Worm (Caenorhabditis elegans) whole organism, L4 larva: Measurements from ENCODE around the gene Y39A1A.21.

Experiments used
- F37D6.2 ChIP-seq: sonication (generic microtip); optimal IDR thresholded peaks from 2 replicates; lab custom pipeline; 2016; ENCODE audit warnings: mild to moderate bottlenecking, missing genetic modification characterization, missing compliant biosample characterization
- F44E2.7 ChIP-seq: fragments of 200-800 bp; sonication (Bioruptor generic); IDR thresholded peaks from 2 replicates; pipeline ENCODE4 v2.1.2; 2022; ENCODE audit warnings: missing genetic modification characterization, missing compliant biosample characterization
- F49E8.2 ChIP-seq: sonication (generic microtip); optimal IDR thresholded peaks from 2 replicates; lab custom pipeline; 2016; ENCODE audit warnings: missing compliant biosample characterization, mild to moderate bottlenecking, missing genetic modification characterization, borderline replicate concordance
- Y75B8A.6 ChIP-seq: fragments of 200-800 bp; sonication (Bioruptor generic); IDR thresholded peaks from 2 replicates; pipeline ENCODE4 v1.3.6; 2022; ENCODE audit warnings: missing genetic modification reagents, missing genetic modification characterization, missing compliant biosample characterization
- ZK546.5 ChIP-seq, 2 experiments: sonication (generic microtip); optimal IDR thresholded peaks; 2 replicates each; lab custom pipeline; 2017; ENCODE audit warnings: missing biosample characterization in 2 of 2, missing genetic modification characterization in 2 of 2
- aha-1 ChIP-seq: fragments of 150-350 bp; peaks from one replicate; lab custom pipeline; 2014; ENCODE audit warnings: missing biosample characterization, missing genetic modification characterization
- attf-4 ChIP-seq: sonication (generic microtip); optimal IDR thresholded peaks from 3 replicates; lab custom pipeline; 2017; ENCODE audit warnings: missing biosample characterization, missing genetic modification characterization
- ceh-28 ChIP-seq: fragments of 150-350 bp; optimal IDR thresholded peaks from 2 replicates; lab custom pipeline; 2014; ENCODE audit warnings: missing biosample characterization, missing genetic modification reagents, missing genetic modification characterization
- ceh-82 ChIP-seq: sonication (generic microtip); optimal IDR thresholded peaks from 2 replicates; lab custom pipeline; 2017; ENCODE audit warnings: missing biosample characterization, missing genetic modification characterization
- daf-12 ChIP-seq: fragments of 150-350 bp; optimal IDR thresholded peaks from 2 replicates; lab custom pipeline; 2014; ENCODE audit warnings: missing biosample characterization, missing genetic modification reagents, missing genetic modification characterization
- daf-19 ChIP-seq: fragments of 200-800 bp; sonication (Bioruptor generic); conservative IDR thresholded peaks from 2 replicates; pipeline ENCODE4 v1.3.6; 2022; ENCODE audit warnings: missing genetic modification characterization, missing compliant biosample characterization
- dve-1 ChIP-seq: sonication (generic microtip); optimal IDR thresholded peaks from 2 replicates; lab custom pipeline; 2017; ENCODE audit warnings: antibody characterized with exemption, mild to moderate bottlenecking, missing genetic modification characterization, missing compliant biosample characterization; ENCODE audit not compliant: insufficient read depth
- egl-43 ChIP-seq: fragments of 200-800 bp; sonication (Bioruptor generic); IDR thresholded peaks from 2 replicates; pipeline ENCODE4 v1.3.6; 2022; ENCODE audit warnings: missing genetic modification reagents, missing genetic modification characterization, missing compliant biosample characterization
- gei-8 ChIP-seq: fragments of 200-800 bp; sonication (Bioruptor generic); optimal IDR thresholded peaks from 2 replicates; lab custom pipeline; 2018; ENCODE audit warnings: mild to moderate bottlenecking, missing genetic modification characterization, missing compliant biosample characterization
- jun-1 ChIP-seq: fragments of 150-350 bp; optimal IDR thresholded peaks from 2 replicates; lab custom pipeline; 2014; ENCODE audit warnings: missing biosample characterization, missing genetic modification reagents, missing genetic modification characterization
- lim-7 ChIP-seq: fragments of 200-800 bp; sonication (Bioruptor generic); IDR thresholded peaks from 2 replicates; pipeline ENCODE4 v1.3.6; 2022; ENCODE audit warnings: missing genetic modification characterization, missing compliant biosample characterization
- lin-15B ChIP-seq: fragments of 150-350 bp; sonication (generic microtip); optimal IDR thresholded peaks from 3 replicates; lab custom pipeline; 2014; ENCODE audit warnings: missing biosample characterization, missing genetic modification characterization
- lir-3 ChIP-seq: sonication (generic microtip); optimal IDR thresholded peaks from 2 replicates; lab custom pipeline; 2016; ENCODE audit warnings: mild to moderate bottlenecking, missing genetic modification characterization, missing compliant biosample characterization
- mdt-29 ChIP-seq: fragments of 200-800 bp; sonication (Bioruptor generic); IDR thresholded peaks from 2 replicates; pipeline ENCODE4 v1.3.6; 2022; ENCODE audit warnings: missing genetic modification reagents, missing genetic modification characterization, missing compliant biosample characterization
- mxl-3 ChIP-seq: fragments of 200-800 bp; sonication (Bioruptor generic); optimal IDR thresholded peaks from 2 replicates; lab custom pipeline; 2018; ENCODE audit warnings: mild to moderate bottlenecking, missing genetic modification characterization, missing compliant biosample characterization
- nhr-11 ChIP-seq: fragments of 150-350 bp; optimal IDR thresholded peaks from 2 replicates; lab custom pipeline; 2014; ENCODE audit warnings: missing biosample characterization, missing genetic modification characterization
- nhr-111 ChIP-seq: fragments of 200-800 bp; sonication (Bioruptor generic); optimal IDR thresholded peaks from 2 replicates; lab custom pipeline; 2018; ENCODE audit warnings: mild to moderate bottlenecking, missing genetic modification characterization, missing compliant biosample characterization
- nhr-237 ChIP-seq: sonication (generic microtip); optimal IDR thresholded peaks from 2 replicates; lab custom pipeline; 2017; ENCODE audit warnings: missing biosample characterization, missing genetic modification characterization
- nhr-25 ChIP-seq: sonication (generic microtip); optimal IDR thresholded peaks from 2 replicates; lab custom pipeline; 2017; ENCODE audit warnings: missing genetic modification characterization, mild to moderate bottlenecking, missing compliant biosample characterization, antibody characterized with exemption, moderate library complexity, borderline replicate concordance; ENCODE audit not compliant: insufficient read depth
- nhr-41 ChIP-seq: fragments of 200-800 bp; sonication (Bioruptor generic); IDR thresholded peaks from 2 replicates; pipeline ENCODE4 v1.3.6; 2022; ENCODE audit warnings: missing genetic modification reagents, missing genetic modification characterization, missing compliant biosample characterization
- nhr-6 ChIP-seq: fragments of 150-350 bp; optimal IDR thresholded peaks from 2 replicates; lab custom pipeline; 2014; ENCODE audit warnings: missing biosample characterization, missing genetic modification characterization
- php-3 ChIP-seq: fragments of 200-800 bp; sonication (Bioruptor generic); IDR thresholded peaks from 2 replicates; pipeline ENCODE4 v1.3.6; 2022; ENCODE audit warnings: missing genetic modification reagents, missing genetic modification characterization, missing compliant biosample characterization
- pqm-1 ChIP-seq: sonication (generic microtip); optimal IDR thresholded peaks from 2 replicates; lab custom pipeline; 2017; ENCODE audit warnings: missing biosample characterization, missing genetic modification characterization
- set-16 ChIP-seq: fragments of 200-800 bp; sonication (Bioruptor generic); IDR thresholded peaks from 2 replicates; pipeline ENCODE4 v1.3.6; 2022; ENCODE audit warnings: missing genetic modification reagents, missing genetic modification characterization, missing compliant biosample characterization
- snpc-1.2 ChIP-seq: fragments of 200-800 bp; sonication (Bioruptor generic); IDR thresholded peaks from 2 replicates; pipeline ENCODE4 v1.3.6; 2022; ENCODE audit warnings: missing genetic modification reagents, missing genetic modification characterization, missing compliant biosample characterization
- spr-3 ChIP-seq: fragments of 200-800 bp; sonication (Bioruptor generic); optimal IDR thresholded peaks from 2 replicates; lab custom pipeline; 2018; ENCODE audit warnings: mild to moderate bottlenecking, missing genetic modification characterization, missing compliant biosample characterization
- tag-97 ChIP-seq: fragments of 200-800 bp; sonication (Bioruptor generic); IDR thresholded peaks from 2 replicates; pipeline ENCODE4 v1.3.6; 2022; ENCODE audit warnings: missing genetic modification characterization, missing compliant biosample characterization
- tra-1 ChIP-seq: fragments of 200-800 bp; sonication (Bioruptor generic); IDR thresholded peaks from 2 replicates; pipeline ENCODE4 v1.3.6; 2022; ENCODE audit warnings: missing genetic modification reagents, missing genetic modification characterization, missing compliant biosample characterization
- unc-39 ChIP-seq: sonication (generic microtip); optimal IDR thresholded peaks from 2 replicates; lab custom pipeline; 2017; ENCODE audit warnings: missing biosample characterization, missing genetic modification characterization
- unc-62 ChIP-seq, 3 experiments: fragments of 150-350 bp in 1 of 3; sonication (generic microtip); optimal IDR thresholded peaks in 2 of 3; peaks in 1 of 3; 1 replicate in 1 of 3; 2 replicates in 2 of 3; lab custom pipeline; 2014 to 2017; ENCODE audit warnings: missing biosample characterization in 3 of 3, missing genetic modification characterization in 3 of 3, missing genetic modification reagents in 3 of 3, missing genotype in 1 of 3
- zfp-2 ChIP-seq: sonication (generic microtip); optimal IDR thresholded peaks from 2 replicates; lab custom pipeline; 2016; ENCODE audit warnings: mild to moderate bottlenecking, missing genetic modification characterization, missing compliant biosample characterization
- zip-2 ChIP-seq: fragments of 150-350 bp; optimal IDR thresholded peaks from 2 replicates; lab custom pipeline; 2014; ENCODE audit warnings: missing biosample characterization, missing genetic modification characterization

The Y39A1A.21 gene

DNA sequence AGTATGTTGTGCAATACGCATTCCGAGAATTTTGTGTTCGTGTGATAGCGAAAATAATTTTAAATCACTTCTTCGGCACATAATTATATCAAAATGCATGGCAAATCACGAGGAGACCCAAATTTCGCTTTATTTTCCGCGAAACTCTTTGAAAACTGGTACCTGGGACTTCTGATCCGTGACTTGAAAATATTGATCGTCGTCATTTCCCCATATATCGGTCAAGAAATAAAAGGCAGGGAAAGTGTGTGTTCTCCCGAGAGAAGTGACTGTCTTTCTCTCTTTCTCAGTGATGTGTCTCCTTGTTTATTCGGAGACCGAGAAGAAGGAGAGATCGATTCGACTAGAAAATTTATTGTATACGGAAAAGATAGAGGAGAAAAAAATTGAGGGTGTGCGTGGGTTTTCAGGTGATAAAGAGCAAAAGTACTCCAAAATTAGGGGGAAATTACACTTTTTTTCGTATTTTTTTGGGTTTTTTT is 4.4 kb upstream of the Y39A1A.21 start, which contains the start of gene W09D10.5 (continued):
- no peak for TF ChIP-seq ceh-28 (tag; lab: Kevin White, UChicago)
- TF ChIP-seq daf-12 (tag; lab: Kevin White, UChicago), result no peak
- TF ChIP-seq mxl-3, result peak; percentile 40

DNA sequence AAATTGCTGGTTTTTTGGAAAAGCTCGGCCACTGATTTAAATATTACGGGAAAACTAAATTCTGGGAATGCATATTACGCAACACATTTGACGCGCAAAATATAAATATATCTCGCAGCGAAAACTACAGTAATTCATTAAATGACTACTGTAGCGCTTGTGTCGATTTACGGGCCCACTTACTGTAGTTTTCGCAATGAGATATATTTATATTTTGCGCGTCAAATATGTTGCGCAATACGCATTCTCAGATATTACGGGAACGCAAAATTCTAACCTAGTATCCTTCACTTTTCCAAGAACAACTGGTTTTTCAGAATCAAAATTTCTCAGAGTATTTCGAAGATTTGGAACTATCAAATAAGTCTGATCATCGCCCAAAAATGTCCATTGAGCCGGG is 2.9 kb upstream of the Y39A1A.21 start:
- TF ChIP-seq lir-3 (tag; lab: Kevin White, UChicago) (no peak), aha-1 (peak; percentile 51)

DNA sequence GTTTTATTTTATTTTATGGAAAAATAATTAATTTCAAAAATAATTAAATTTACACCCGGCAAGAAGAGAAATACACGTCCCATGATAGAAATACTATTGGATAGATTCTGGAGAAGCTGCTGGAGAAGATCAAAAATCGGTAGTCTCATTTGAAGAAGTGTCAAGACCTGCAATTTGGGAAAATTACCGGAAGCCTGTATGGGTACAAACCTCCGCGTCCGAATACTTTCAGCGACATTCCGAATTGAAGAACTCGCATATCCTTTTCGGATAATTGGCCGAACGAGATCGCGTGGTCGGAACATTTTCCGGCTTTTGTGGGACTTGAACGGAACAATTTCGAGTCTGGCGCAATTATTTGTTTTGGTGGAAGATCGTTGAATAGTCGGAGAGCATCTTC is 1.7 kb upstream of the Y39A1A.21 start:
- no peak for TF ChIP-seq nhr-41 (GFP tag; lab: Robert Waterston, UW)
- TF ChIP-seq aha-1, result peak; percentile 17
- no peak for TF ChIP-seq unc-39 (tag; lab: Kevin White, UChicago)
- TF ChIP-seq nhr-25 (tag; lab: Kevin White, UChicago), result no peak
- TF ChIP-seq, all 104 proteins: peak for 1

- no peak for TF ChIP-seq zfp-2
- no peak for TF ChIP-seq F37D6.2
- no peak for TF ChIP-seq lin-15B
- no peak for TF ChIP-seq nhr-25 (tag; lab: Kevin White, UChicago)
- TF ChIP-seq F49E8.2 (tag; lab: Kevin White, UChicago), result no peak
- no peak for TF ChIP-seq daf-19 (GFP tag; lab: Robert Waterston, UW)
- TF ChIP-seq pqm-1 (tag; lab: Kevin White, UChicago), result no peak
- TF ChIP-seq dve-1 (tag; lab: Kevin White, UChicago), result no peak
- no peak for TF ChIP-seq tag-97
- TF ChIP-seq nhr-111 (GFP tag; lab: Kevin White, UChicago), result no peak
- no peak for TF ChIP-seq F44E2.7 (GFP tag; lab: Robert Waterston, UW)
- TF ChIP-seq nhr-11 (tag; lab: Kevin White, UChicago), result no peak
- TF ChIP-seq attf-4 (tag; lab: Kevin White, UChicago), result no peak
- TF ChIP-seq ZK546.5 (tag; optimal IDR thresholded peaks at IDR 0.05; lab: Kevin White, UChicago), result no peak
- TF ChIP-seq ceh-28 (tag; lab: Kevin White, UChicago), result no peak
- no peak for TF ChIP-seq jun-1
- TF ChIP-seq egl-43 (GFP tag; lab: Robert Waterston, UW), result no peak
- no peak for TF ChIP-seq ceh-82 (tag; lab: Kevin White, UChicago)
- TF ChIP-seq gei-8 (GFP tag; lab: Kevin White, UChicago), result no peak
Measured at ce11 chrIII:10707461-10707860, 639 bp upstream of the Y39A1A.21 start, which contains the start of gene mrpl-12. TSS of gene mrpl-12 (plus strand) at chrIII:10707761.

DNA sequence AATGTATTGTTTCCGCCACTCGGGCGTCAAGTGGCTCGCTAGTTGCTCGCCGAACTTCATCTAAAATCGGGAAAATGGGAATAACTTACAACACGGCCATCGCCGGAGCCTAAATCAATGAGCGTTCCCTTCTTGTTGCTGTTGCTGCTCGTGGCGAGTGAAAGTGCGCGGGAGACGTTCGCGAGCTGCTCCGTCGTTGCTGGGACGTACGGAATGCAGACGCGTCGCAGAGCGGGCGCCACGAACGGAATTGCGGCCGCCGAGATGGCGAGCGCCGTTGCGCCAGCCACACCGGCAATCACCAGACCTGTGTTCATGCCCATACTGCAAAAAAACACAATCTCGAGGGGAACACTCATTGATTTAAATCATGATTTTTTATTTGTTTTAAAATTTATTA is 341 bp downstream of the Y39A1A.21 start:
- TF ChIP-seq zip-2 (tag; lab: Kevin White, UChicago), result no peak
- TF ChIP-seq lin-15B, result no peak
- no peak for TF ChIP-seq nhr-6 (tag; lab: Kevin White, UChicago)
- peak; percentile 92 for TF ChIP-seq set-16
- TF ChIP-seq php-3, result 0 out of 2 replicates have a peak, but pooled peaks have one; percentile 14
- TF ChIP-seq unc-62 (GFP tag; optimal IDR thresholded peaks at IDR 0.05 in 1 of 2; lab: Kevin White, UChicago), result no peak
- TF ChIP-seq unc-62 (tag; optimal IDR thresholded peaks at IDR 0.05; lab: Kevin White, UChicago), result no peak
- TF ChIP-seq jun-1, result no peak
- no peak for TF ChIP-seq Y75B8A.6 (GFP tag; lab: Robert Waterston, UW)
- 0 out of 2 replicates have a peak, but pooled peaks have one; percentile 52 for TF ChIP-seq egl-43 (GFP tag; lab: Robert Waterston, UW)
- TF ChIP-seq tra-1 (GFP tag; lab: Robert Waterston, UW), result 0 out of 2 replicates have a peak, but pooled peaks have one; percentile 38
- TF ChIP-seq snpc-1.2, result peak; percentile 26; the same call in 1 of the 2 replicates
- no peak for TF ChIP-seq spr-3
- TF ChIP-seq lim-7 (GFP tag; lab: Robert Waterston, UW), result peak; percentile 24; the same call in 1 of the 2 replicates
- TF ChIP-seq nhr-237 (tag; lab: Kevin White, UChicago), result no peak
- TF ChIP-seq mdt-29, result no peak
